Fruit fly (Drosophila melanogaster): ENCODE data around the gene CG3699.

The CG3699 gene

dm6 chrX:948285-948556 lies 921 bp upstream of the CG3699 start (continued):
- no peak for TF ChIP-seq CG9797 (GFP tag; optimal IDR thresholded peaks at IDR 0.05)
- no peak for TF ChIP-seq mld (GFP tag; IDR thresholded peaks at IDR 0.05; ENCODE audit: partially characterized antibody)
- no peak for TF ChIP-seq CG18011 (GFP tag; optimal IDR thresholded peaks at IDR 0.05)
- TF ChIP-seq sens (GFP tag): no peak
- TF ChIP-seq bcd (GFP tag; optimal IDR thresholded peaks at IDR 0.05): no peak
- TF ChIP-seq Fer2 (tag; optimal IDR thresholded peaks at IDR 0.05): no peak
- TF ChIP-seq CG15601 (tag; optimal IDR thresholded peaks at IDR 0.05): no peak
- peak; percentile 57 for TF ChIP-seq lab (GFP tag; optimal IDR thresholded peaks at IDR 0.05)
- no peak for TF ChIP-seq Max (GFP tag; optimal IDR thresholded peaks at IDR 0.05)
- no peak for TF ChIP-seq CG8478 (optimal IDR thresholded peaks at IDR 0.05)
- TF ChIP-seq shn (GFP tag; optimal IDR thresholded peaks at IDR 0.05): no peak
- no peak for TF ChIP-seq CG3407 (GFP tag; optimal IDR thresholded peaks at IDR 0.05)
- TF ChIP-seq CG34376 (GFP tag; optimal IDR thresholded peaks at IDR 0.05): no peak
- TF ChIP-seq BEAF-32 (GFP tag; optimal IDR thresholded peaks at IDR 0.05): no peak
- TF ChIP-seq NC2α (GFP tag; optimal IDR thresholded peaks at IDR 0.05): no peak
- no peak for TF ChIP-seq Atf3 (GFP tag; optimal IDR thresholded peaks at IDR 0.05)
- TF ChIP-seq CG32532 (GFP tag; IDR thresholded peaks at IDR 0.05): peak; percentile 63
- TF ChIP-seq CG11085 (GFP tag; IDR thresholded peaks at IDR 0.05): 0 out of 2 replicates have a peak, but pooled peaks have one; percentile 12
- TF ChIP-seq CG13424 (tag; optimal IDR thresholded peaks at IDR 0.05): no peak
- TF ChIP-seq insv (GFP tag; optimal IDR thresholded peaks at IDR 0.05): no peak
- no peak for TF ChIP-seq CG8388 (GFP tag; optimal IDR thresholded peaks at IDR 0.05)
- TF ChIP-seq CG7987 (GFP tag; optimal IDR thresholded peaks at IDR 0.05): no peak
- TF ChIP-seq CG5245 (GFP tag; optimal IDR thresholded peaks at IDR 0.05): no peak
- TF ChIP-seq CG17186 (GFP tag; optimal IDR thresholded peaks at IDR 0.05): no peak
- TF ChIP-seq dpn (GFP tag; optimal IDR thresholded peaks at IDR 0.05): peak in 1 of 2 experiments; percentile 21
- no peak for TF ChIP-seq NFAT (GFP tag; IDR thresholded peaks at IDR 0.05)
- peak; percentile 14 for TF ChIP-seq sug (tag; optimal IDR thresholded peaks at IDR 0.05)
- no peak for TF ChIP-seq Lhr (GFP tag; optimal IDR thresholded peaks at IDR 0.05)
- no peak for TF ChIP-seq CG13894 (tag; optimal IDR thresholded peaks at IDR 0.05)
- TF ChIP-seq CG7839 (tag; optimal IDR thresholded peaks at IDR 0.05): peak; percentile 34
- no peak for TF ChIP-seq vfl (GFP tag; optimal IDR thresholded peaks at IDR 0.05)
- no peak for TF ChIP-seq CG10147 (GFP tag; optimal IDR thresholded peaks at IDR 0.05)
- no peak for TF ChIP-seq eyg (GFP tag; optimal IDR thresholded peaks at IDR 0.05)
- no peak for TF ChIP-seq Pdp1 (GFP tag; optimal IDR thresholded peaks at IDR 0.05)
- TF ChIP-seq pita (GFP tag; optimal IDR thresholded peaks at IDR 0.05): no peak
- no peak for TF ChIP-seq bbx (GFP tag; IDR thresholded peaks at IDR 0.05; ENCODE audit: partially characterized antibody)
- no peak for TF ChIP-seq cas (GFP tag; IDR thresholded peaks at IDR 0.05)
- TF ChIP-seq CG2875 (GFP tag; optimal IDR thresholded peaks at IDR 0.05): no peak
- TF ChIP-seq CG12155 (GFP tag; optimal IDR thresholded peaks at IDR 0.05): no peak
- TF ChIP-seq ase (GFP tag; IDR thresholded peaks at IDR 0.05): no peak
- TF ChIP-seq Taf1 (GFP tag; IDR thresholded peaks at IDR 0.05): 0 out of 2 replicates have a peak, but pooled peaks have one; percentile 17
- TF ChIP-seq CG12219 (GFP tag; optimal IDR thresholded peaks at IDR 0.05): no peak
- TF ChIP-seq jumu (GFP tag; optimal IDR thresholded peaks at IDR 0.05): peak; percentile 6
- no peak for TF ChIP-seq CG4854 (GFP tag; optimal IDR thresholded peaks at IDR 0.05)
- no peak for TF ChIP-seq TFAM (GFP tag; optimal IDR thresholded peaks at IDR 0.05)
- no peak for TF ChIP-seq E2f2 (GFP tag; IDR thresholded peaks at IDR 0.05)
- TF ChIP-seq sob (GFP tag; IDR thresholded peaks at IDR 0.05): peak; percentile 26; the same call in 1 of the 2 replicates
- no peak for TF ChIP-seq az2 (GFP tag; optimal IDR thresholded peaks at IDR 0.05)
- no peak for TF ChIP-seq fd102C (GFP tag; optimal IDR thresholded peaks at IDR 0.05)
- no peak for TF ChIP-seq da (GFP tag; optimal IDR thresholded peaks at IDR 0.05)
- TF ChIP-seq Doc3 (GFP tag; IDR thresholded peaks at IDR 0.05; ENCODE audit: partially characterized antibody): no peak
- no peak for TF ChIP-seq CG6254 (GFP tag; optimal IDR thresholded peaks at IDR 0.05)

Data from whole organism, embryonic.